Worm (Caenorhabditis elegans): ENCODE data around the gene Y81B9A.1.

The Y81B9A.1 gene

ce11 chrX:9210086-9210485 is 17.8 kb downstream of the Y81B9A.1 start (continued):
- no peak for TF ChIP-seq ama-1 (optimal IDR thresholded peaks at IDR 0.05)
- TF ChIP-seq pqm-1 (tag; optimal IDR thresholded peaks at IDR 0.05) = peak; percentile 47
- TF ChIP-seq daf-19 (GFP tag; conservative IDR thresholded peaks at IDR 0.05) = no peak
- peak; percentile 9 for TF ChIP-seq mep-1 (tag; optimal IDR thresholded peaks at IDR 0.05)
- TF ChIP-seq fos-1 (tag; optimal IDR thresholded peaks at IDR 0.05) = no peak
- TF ChIP-seq hlh-30 (tag; optimal IDR thresholded peaks at IDR 0.05; ENCODE audit: insufficient read depth) = peak; percentile 7
- TF ChIP-seq ceh-82 (tag; optimal IDR thresholded peaks at IDR 0.05) = no peak
- no peak for TF ChIP-seq Y75B8A.6 (GFP tag; IDR thresholded peaks at IDR 0.05)
- no peak for TF ChIP-seq nhr-111 (GFP tag; optimal IDR thresholded peaks at IDR 0.05)
- TF ChIP-seq mxl-3 (GFP tag; optimal IDR thresholded peaks at IDR 0.05) = no peak
- no peak for TF ChIP-seq gei-8 (GFP tag; optimal IDR thresholded peaks at IDR 0.05)
- TF ChIP-seq fkh-10 (GFP tag; optimal IDR thresholded peaks at IDR 0.05) = no peak
- 0 out of 2 replicates have a peak, but pooled peaks have one; percentile 27 for TF ChIP-seq php-3 (GFP tag; IDR thresholded peaks at IDR 0.05)
- TF ChIP-seq skn-1 (tag; optimal IDR thresholded peaks at IDR 0.05) = no peak
- TF ChIP-seq lin-38 (GFP tag; IDR thresholded peaks at IDR 0.05) = no peak
- no peak for TF ChIP-seq F37D6.2 (tag; optimal IDR thresholded peaks at IDR 0.05)
- TF ChIP-seq unc-39 (tag; optimal IDR thresholded peaks at IDR 0.05) = no peak
- no peak for TF ChIP-seq zfp-3 (GFP tag; conservative IDR thresholded peaks at IDR 0.05)
- no peak for TF ChIP-seq F10B5.3 (tag; optimal IDR thresholded peaks at IDR 0.05)
- no peak for TF ChIP-seq zip-2 (tag; optimal IDR thresholded peaks at IDR 0.05)
- peak; percentile 23; the same call in 1 of the 2 replicates for TF ChIP-seq dmd-6 (GFP tag; IDR thresholded peaks at IDR 0.05)
- no peak for TF ChIP-seq daf-16 (GFP tag; optimal IDR thresholded peaks at IDR 0.05)
- peak; percentile 82 for TF ChIP-seq daf-16 (tag; optimal IDR thresholded peaks at IDR 0.05)
- TF ChIP-seq egl-43 (GFP tag; IDR thresholded peaks at IDR 0.05) = no peak
- TF ChIP-seq saeg-2 (GFP tag; IDR thresholded peaks at IDR 0.05) = no peak

ce11 chrX:9212675-9213074 is 20.4 kb downstream of the Y81B9A.1 start:
- TF ChIP-seq dve-1 (tag; optimal IDR thresholded peaks at IDR 0.05; ENCODE audit: insufficient read depth) (peak; percentile 62), ama-1 (optimal IDR thresholded peaks at IDR 0.05) (no peak), nhr-77 (tag; optimal IDR thresholded peaks at IDR 0.05) (peak; percentile 55), hlh-30 (tag; optimal IDR thresholded peaks at IDR 0.05; ENCODE audit: insufficient read depth) (peak; percentile 20), lin-15B (tag; optimal IDR thresholded peaks at IDR 0.05) (no peak), nhr-28 (tag; optimal IDR thresholded peaks at IDR 0.05) (peak; percentile 69), dmd-6 (GFP tag; IDR thresholded peaks at IDR 0.05) (peak; percentile 78), gei-8 (GFP tag; optimal IDR thresholded peaks at IDR 0.05) (no peak), snpc-4 (tag; optimal IDR thresholded peaks at IDR 0.05) (no peak), mdl-1 (tag; optimal IDR thresholded peaks at IDR 0.05) (peak in 1 of 2 experiments; percentile 53), daf-16 (GFP tag; optimal IDR thresholded peaks at IDR 0.05) (no peak), daf-16 (tag; optimal IDR thresholded peaks at IDR 0.05) (peak; percentile 86), pqm-1 (tag; optimal IDR thresholded peaks at IDR 0.05) (peak; percentile 88), mep-1 (tag; optimal IDR thresholded peaks at IDR 0.05) (no peak), hlh-11 (tag; optimal IDR thresholded peaks at IDR 0.05) (peak; percentile 40), mxl-3 (GFP tag; optimal IDR thresholded peaks at IDR 0.05) (peak; percentile 48)

- TF ChIP-seq gei-8 (GFP tag; optimal IDR thresholded peaks at IDR 0.05) (peak; percentile 22), spr-3 (GFP tag; optimal IDR thresholded peaks at IDR 0.05) (no peak), mxl-2 (GFP tag; conservative IDR thresholded peaks at IDR 0.05) (no peak), dve-1 (tag; optimal IDR thresholded peaks at IDR 0.05; ENCODE audit: insufficient read depth) (peak; percentile 76), cey-2 (tag; optimal IDR thresholded peaks at IDR 0.05; ENCODE audit: borderline replicate concordance, insufficient read depth) (no peak), lin-15B (tag; optimal IDR thresholded peaks at IDR 0.05) (no peak), snpc-1.2 (GFP tag; IDR thresholded peaks at IDR 0.05) (no peak), pha-4 (GFP tag; IDR thresholded peaks at IDR 0.05) (no peak), pha-4 (tag; optimal IDR thresholded peaks at IDR 0.05) (no peak), nhr-41 (GFP tag; IDR thresholded peaks at IDR 0.05) (no peak), hlh-30 (tag; optimal IDR thresholded peaks at IDR 0.05; ENCODE audit: insufficient read depth) (peak; percentile 84), ZK337.2 (GFP tag; IDR thresholded peaks at IDR 0.05) (no peak), mxl-3 (GFP tag; optimal IDR thresholded peaks at IDR 0.05) (peak; percentile 67), aha-1 (tag) (peak; percentile 97), lim-7 (GFP tag; IDR thresholded peaks at IDR 0.05) (no peak), hif-1 (tag; optimal IDR thresholded peaks at IDR 0.05) (peak in 1 of 2 experiments; percentile 36), daf-16 (GFP tag; optimal IDR thresholded peaks at IDR 0.05) (no peak), daf-16 (tag; optimal IDR thresholded peaks at IDR 0.05) (peak; percentile 81), lin-39 (tag; optimal IDR thresholded peaks at IDR 0.05) (no peak), nhr-6 (tag; optimal IDR thresholded peaks at IDR 0.05) (no peak), snpc-4 (tag; optimal IDR thresholded peaks at IDR 0.05) (no peak), madf-5 (GFP tag; IDR thresholded peaks at IDR 0.05) (no peak), nhr-102 (tag; optimal IDR thresholded peaks at IDR 0.05) (peak; percentile 35), lin-38 (GFP tag; IDR thresholded peaks at IDR 0.05) (no peak)
These were observed 21.7 kb downstream of the Y81B9A.1 start, which contains the start of gene C35B8.3 for ce11 chrX:9213873-9214341. TSS of gene C35B8.3 (plus strand) at chrX:9213923.

All from whole organism, L4 larva.